Fruit fly (Drosophila melanogaster) Kc167 (cell line): Measurements from ENCODE around the gene IntS6.

Experiments
- Myc ChIP-seq: fragments of >200 bp; optimal IDR thresholded peaks from 2 replicates; lab custom pipeline; 2017; ENCODE audit warnings: missing external identifiers
- Sin3A ChIP-seq: fragments of >200 bp; optimal IDR thresholded peaks from 2 replicates; lab custom pipeline; 2018; ENCODE audit warnings: missing external identifiers
- h ChIP-seq: fragments of >200 bp; optimal IDR thresholded peaks from 3 replicates; lab custom pipeline; 2018; ENCODE audit warnings: missing external identifiers
- insv ChIP-seq: fragments of >200 bp; optimal IDR thresholded peaks from 3 replicates; lab custom pipeline; 2018; ENCODE audit warnings: missing external identifiers
- psq ChIP-seq: fragments of >200 bp; optimal IDR thresholded peaks from 2 replicates; lab custom pipeline; 2017; ENCODE audit warnings: missing external identifiers
- ttk ChIP-seq: sonication (Bioruptor generic); optimal IDR thresholded peaks from 2 replicates; lab custom pipeline; 2017; ENCODE audit warnings: missing external identifiers

dm6 chrX:5699824-5700498 lies 47.1 kb downstream of the IntS6 start:
- TF ChIP-seq insv (lab: Kevin White, UChicago) (no peak), ttk (lab: Kevin White, UChicago) (no peak), Myc (no peak), psq (lab: Kevin White, UChicago) (no peak), h (lab: Kevin White, UChicago) (no peak), Sin3A (lab: Kevin White, UChicago) (no peak)
